Worm (Caenorhabditis elegans): ENCODE data around the gene F15B10.3.

- TF ChIP-seq ama-1 (optimal IDR thresholded peaks at IDR 0.05) (no peak), flt-1 (GFP tag; IDR thresholded peaks at IDR 0.05) (no peak), tra-4 (tag; optimal IDR thresholded peaks at IDR 0.05) (no peak), sea-1 (GFP tag; conservative IDR thresholded peaks at IDR 0.05) (no peak)
Observed at ce11 chrIV:6582604-6583003, 19.9 kb upstream of the F15B10.3 start, which contains the start of gene odr-8.

All from whole organism, early embryonic.